Fruit fly (Drosophila melanogaster) whole organism, prepupa: ENCODE measurements around the gene CG15403.

Experiments used
- CG16779 ChIP-seq: fragments of 200-800 bp; sonication (Bioruptor generic); optimal IDR thresholded peaks from 3 replicates; lab custom pipeline; 2017; ENCODE audit warnings: missing biosample characterization, mild to moderate bottlenecking, missing genetic modification characterization
- Ets21C ChIP-seq: fragments of 200-800 bp; sonication (Bioruptor generic); optimal IDR thresholded peaks from 3 replicates; lab custom pipeline; 2016; ENCODE audit warnings: missing biosample characterization, missing genetic modification characterization
- Gug ChIP-seq: fragments of 200-800 bp; sonication (Bioruptor generic); IDR thresholded peaks from 2 replicates; pipeline ENCODE4 v1.3.6; 2022; ENCODE audit warnings: missing biosample characterization, missing genetic modification characterization
- acj6 ChIP-seq: fragments of 200-800 bp; sonication (Bioruptor generic); optimal IDR thresholded peaks from 3 replicates; lab custom pipeline; 2016; ENCODE audit warnings: missing biosample characterization, missing genetic modification characterization
- fd59A ChIP-seq: fragments of 200-800 bp; sonication (Bioruptor generic); optimal IDR thresholded peaks from 2 replicates; lab custom pipeline; 2017; ENCODE audit warnings: missing biosample characterization, mild to moderate bottlenecking, missing genetic modification characterization, missing genetic modification reagents
- spab ChIP-seq: fragments of 200-800 bp; sonication (Bioruptor generic); optimal IDR thresholded peaks from 2 replicates; lab custom pipeline; 2017; ENCODE audit warnings: missing biosample characterization, mild to moderate bottlenecking, missing genetic modification characterization, missing genetic modification reagents
- svp ChIP-seq: fragments of 200-800 bp; sonication (Bioruptor generic); peaks from one replicate; lab custom pipeline; 2016; ENCODE audit warnings: missing biosample characterization, missing genetic modification characterization

dm6 chr2L:3148959-3149591, 20.6 kb downstream of the CG15403 start:
- no peak for TF ChIP-seq spab (GFP tag; lab: Kevin White, UChicago)
- TF ChIP-seq CG16779 (tag; lab: Kevin White, UChicago), result no peak
- peak; percentile 48; the same call in 1 of the 2 replicates for TF ChIP-seq Gug (GFP tag; lab: Robert Waterston, UW)
- no peak for TF ChIP-seq fd59A
- no peak for TF ChIP-seq Ets21C
- TF ChIP-seq svp, result no peak
- TF ChIP-seq acj6 (GFP tag; lab: Kevin White, UChicago), result no peak
